2 fruit fly cellular contexts compared by ENCODE assay signal in the genomic region with DNA sequence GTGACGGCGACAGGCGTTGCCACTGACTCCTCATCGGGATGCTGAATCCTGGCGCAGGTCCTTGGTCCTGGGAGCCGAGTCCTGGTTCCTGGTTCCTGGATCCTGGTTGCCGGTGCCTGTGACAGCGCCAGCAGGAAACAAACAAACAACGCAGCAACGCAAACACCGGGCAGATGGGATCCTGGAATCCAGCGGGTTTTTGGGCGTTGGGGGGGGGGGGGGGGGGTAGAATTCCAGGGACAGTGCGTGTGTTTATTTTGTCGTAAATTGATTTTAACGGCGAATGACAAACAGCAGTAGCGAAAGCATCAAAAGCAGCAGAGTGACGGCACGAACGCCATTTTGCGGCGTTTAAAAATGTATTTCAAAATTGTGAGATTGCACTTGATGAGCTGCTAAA.
TF ChIP-seq lines count a peak whose summit lies in the region.

No protein-coding gene starts in this region.

- no peak for TF ChIP-seq CTCF in whole organism, embryonic (GFP tag; optimal IDR thresholded peaks at IDR 0.05; lab: Kevin White, UChicago)

TF ChIP-seq in whole organism, embryonic, 481 proteins besides CTCF, POLR2A, EP300 and RAD21:
- TF ChIP-seq CG15479 (GFP tag; optimal IDR thresholded peaks at IDR 0.05; lab: Kevin White, UChicago), result no peak
- TF ChIP-seq hbn (GFP tag; IDR thresholded peaks at IDR 0.05; lab: Robert Waterston, UW; ENCODE audit: partially characterized antibody), result no peak
- TF ChIP-seq Hr39 (optimal IDR thresholded peaks at IDR 0.05; lab: Kevin White, UChicago), result peak; percentile 78
- 0 out of 2 replicates have a peak, but pooled peaks have one; percentile 9 for TF ChIP-seq crol (GFP tag; IDR thresholded peaks at IDR 0.05; lab: Robert Waterston, UW)

TF ChIP-seq in whole organism, wandering third instar larva, 38 proteins besides CTCF, POLR2A, EP300 and RAD21:
- TF ChIP-seq Sp1 (GFP tag; optimal IDR thresholded peaks at IDR 0.05; lab: Kevin White, UChicago), result no peak
- TF ChIP-seq rgr (GFP tag; optimal IDR thresholded peaks at IDR 0.05; lab: Kevin White, UChicago), result no peak
- TF ChIP-seq Dfd (GFP tag; optimal IDR thresholded peaks at IDR 0.05; lab: Kevin White, UChicago), result peak; percentile 86
- TF ChIP-seq jim (GFP tag; optimal IDR thresholded peaks at IDR 0.05; lab: Kevin White, UChicago), result no peak
- TF ChIP-seq dl (GFP tag; optimal IDR thresholded peaks at IDR 0.05; lab: Kevin White, UChicago; ENCODE audit: insufficient read depth in 1 of 2, partially characterized antibody in 2 of 2), result no peak
- TF ChIP-seq sv (GFP tag; optimal IDR thresholded peaks at IDR 0.05; lab: Kevin White, UChicago), result no peak
- TF ChIP-seq lola (GFP tag; optimal IDR thresholded peaks at IDR 0.05; lab: Kevin White, UChicago), result no peak

Comparison
In these comparisons a context has a peak if more than half of its experiments do, and no peak if none do; other contexts are left out.
1. Of the 10 proteins assayed by ChIP-seq in both whole organism, embryonic and whole organism, wandering third instar larva: peak only in whole organism, embryonic: none; only in whole organism, wandering third instar larva: Dfd; in both: none; in neither: 9.